Worm (Caenorhabditis elegans) whole organism, L2 larva: ENCODE results near the gene C11E4.8.

Experiments used
- aly-2 ChIP-seq: fragments of 150-350 bp; optimal IDR thresholded peaks from 2 replicates; lab custom pipeline; 2014; ENCODE audit warnings: missing biosample characterization, missing genetic modification characterization
- elt-1 ChIP-seq: fragments of 150-350 bp; optimal IDR thresholded peaks from 2 replicates; lab custom pipeline; 2014; ENCODE audit warnings: missing biosample characterization, missing genetic modification characterization
- nhr-23 ChIP-seq: fragments of 150-350 bp; optimal IDR thresholded peaks from 2 replicates; lab custom pipeline; 2014; ENCODE audit warnings: missing biosample characterization, missing genetic modification reagents, missing genetic modification characterization
- unc-39 ChIP-seq: fragments of 150-350 bp; optimal IDR thresholded peaks from 2 replicates; lab custom pipeline; 2014; ENCODE audit warnings: missing biosample characterization, missing genetic modification characterization
- unc-55 ChIP-seq: fragments of 150-350 bp; sonication (generic microtip); optimal IDR thresholded peaks from 3 replicates; lab custom pipeline; 2014; ENCODE audit warnings: missing biosample characterization, missing genetic modification reagents, missing genetic modification characterization
- zag-1 ChIP-seq: fragments of 150-350 bp; optimal IDR thresholded peaks from 2 replicates; lab custom pipeline; 2014; ENCODE audit warnings: missing biosample characterization, missing genetic modification characterization
- ztf-1 ChIP-seq: fragments of 200-800 bp; sonication (Bioruptor generic); conservative IDR thresholded peaks from 2 replicates; pipeline ENCODE4 v1.3.6; 2022; ENCODE audit warnings: missing genetic modification characterization, missing compliant biosample characterization

- TF ChIP-seq unc-55 (GFP tag; lab: Kevin White, UChicago) (no peak), zag-1 (tag; lab: Kevin White, UChicago) (no peak), unc-39 (no peak), nhr-23 (tag; lab: Kevin White, UChicago) (no peak), ztf-1 (no peak), elt-1 (tag; lab: Kevin White, UChicago) (no peak), aly-2 (no peak)
Measured at ce11 chrX:9667391-9667790, 47.2 kb downstream of the C11E4.8 start.
